Worm (Caenorhabditis elegans) whole organism, L4/young adult: ENCODE results near the gene sdz-26.

Experiments used
- W03F9.2 ChIP-seq: fragments of 150-350 bp; optimal IDR thresholded peaks from 2 replicates; lab custom pipeline; 2014; ENCODE audit warnings: missing biosample characterization, missing genetic modification characterization
- him-1 ChIP-seq: sonication (generic microtip); optimal IDR thresholded peaks from 2 replicates; lab custom pipeline; 2016; ENCODE audit warnings: missing genotype, missing genetic modification reagents, missing genetic modification characterization, missing compliant biosample characterization

- TF ChIP-seq him-1 (tag; lab: Kevin White, UChicago) = no peak
- no peak for TF ChIP-seq W03F9.2 (tag; lab: Kevin White, UChicago)
Observed at ce11 chrII:14404266-14404665, 22.7 kb downstream of the sdz-26 start.
